Worm (Caenorhabditis elegans): ENCODE measurements around the gene ZK867.2.

DNA sequence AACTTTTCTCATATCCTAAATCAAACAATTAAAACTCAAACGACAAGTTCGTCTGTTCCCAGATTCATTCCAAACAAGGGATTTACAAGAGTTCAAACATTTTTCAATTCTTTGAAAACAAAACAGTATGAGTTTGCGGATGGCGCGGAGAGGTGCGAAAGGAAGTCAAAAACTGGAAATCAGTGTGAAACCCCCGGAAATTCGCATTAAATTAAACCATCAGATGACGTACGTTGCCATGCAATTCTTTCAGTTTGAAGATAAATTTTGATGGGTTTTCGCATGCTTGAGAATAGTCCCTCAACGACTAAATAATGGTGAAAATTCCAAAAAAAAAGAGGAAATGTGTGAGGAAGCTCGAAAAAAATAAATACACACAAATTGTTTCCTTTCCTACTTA lies 22.8 kb downstream of the ZK867.2 start:
- TF ChIP-seq ama-1 (optimal IDR thresholded peaks at IDR 0.05) (no peak), ama-1 (GFP tag; optimal IDR thresholded peaks at IDR 0.05) (no peak), unc-62 (GFP tag; optimal IDR thresholded peaks at IDR 0.05) (no peak), sptf-2 (GFP tag; optimal IDR thresholded peaks at IDR 0.05) (no peak), lsy-27 (tag; optimal IDR thresholded peaks at IDR 0.05; ENCODE audit: borderline replicate concordance, insufficient read depth) (no peak), ztf-22 (GFP tag; optimal IDR thresholded peaks at IDR 0.05) (no peak), lag-1 (GFP tag; IDR thresholded peaks at IDR 0.05) (no peak)
